Worm (Caenorhabditis elegans) whole organism, L1 larva: Measurements from ENCODE around the gene isp-1.

Experiments
- F16B12.6 ChIP-seq: fragments of 150-350 bp; optimal IDR thresholded peaks from 2 replicates; lab custom pipeline; 2014; ENCODE audit warnings: missing biosample characterization, missing genetic modification characterization
- alr-1 ChIP-seq: fragments of 200-800 bp; sonication (Bioruptor generic); optimal IDR thresholded peaks from 2 replicates; lab custom pipeline; 2018; ENCODE audit warnings: borderline replicate concordance, mild to moderate bottlenecking, missing genetic modification characterization, missing compliant biosample characterization
- aly-2 ChIP-seq: fragments of 150-350 bp; optimal IDR thresholded peaks from 2 replicates; lab custom pipeline; 2014; ENCODE audit warnings: missing biosample characterization, missing genetic modification characterization
- ama-1 ChIP-seq: fragments of 150-350 bp; optimal IDR thresholded peaks from 2 replicates; lab custom pipeline; 2014
- blmp-1 ChIP-seq: fragments of 150-350 bp; optimal IDR thresholded peaks from 2 replicates; lab custom pipeline; 2014; ENCODE audit warnings: missing biosample characterization, missing genetic modification characterization
- ceh-8 ChIP-seq: fragments of 200-800 bp; sonication (Bioruptor generic); optimal IDR thresholded peaks from 2 replicates; lab custom pipeline; 2018; ENCODE audit warnings: mild to moderate bottlenecking, missing genetic modification characterization, moderate library complexity, missing compliant biosample characterization
- dsc-1 ChIP-seq: sonication (generic microtip); optimal IDR thresholded peaks from 2 replicates; lab custom pipeline; 2016; ENCODE audit warnings: mild to moderate bottlenecking, missing genetic modification characterization, missing compliant biosample characterization
- efl-3 ChIP-seq: fragments of 200-800 bp; sonication (Bioruptor generic); optimal IDR thresholded peaks from 2 replicates; lab custom pipeline; 2018; ENCODE audit warnings: mild to moderate bottlenecking, missing genetic modification characterization, missing compliant biosample characterization
- egl-13 ChIP-seq: sonication (generic microtip); optimal IDR thresholded peaks from 2 replicates; lab custom pipeline; 2016; ENCODE audit warnings: missing genotype, missing genetic modification reagents, missing genetic modification characterization, missing compliant biosample characterization
- elt-3 ChIP-seq, 6 experiments: fragments of 150-350 bp in 1 of 6; sonication (generic microtip); optimal IDR thresholded peaks; 2 replicates each; lab custom pipeline; 2017 to 2018; ENCODE audit warnings: missing biosample characterization in 6 of 6, missing genetic modification characterization in 6 of 6, inconsistent platforms in 1 of 6
- fkh-4 ChIP-seq: sonication (generic microtip); optimal IDR thresholded peaks from 2 replicates; lab custom pipeline; 2016; ENCODE audit warnings: missing compliant biosample characterization, missing genetic modification characterization, borderline replicate concordance
- fos-1 ChIP-seq: fragments of 150-350 bp; optimal IDR thresholded peaks from 2 replicates; lab custom pipeline; 2014; ENCODE audit warnings: missing biosample characterization, missing genetic modification characterization
- hlh-4 ChIP-seq: sonication (generic microtip); optimal IDR thresholded peaks from 2 replicates; lab custom pipeline; 2016; ENCODE audit warnings: mild to moderate bottlenecking, missing genetic modification characterization, missing compliant biosample characterization
- lin-14 ChIP-seq: fragments of 200-800 bp; sonication (Bioruptor generic); optimal IDR thresholded peaks from 2 replicates; lab custom pipeline; 2018; ENCODE audit warnings: mild to moderate bottlenecking, missing genetic modification characterization, moderate library complexity, missing compliant biosample characterization
- lir-3 ChIP-seq: sonication (generic microtip); optimal IDR thresholded peaks from 2 replicates; lab custom pipeline; 2016; ENCODE audit warnings: mild to moderate bottlenecking, missing genetic modification characterization, moderate library complexity, missing compliant biosample characterization; ENCODE audit not compliant: poor library complexity
- lsy-2 ChIP-seq, 2 experiments: fragments of 150-350 bp; optimal IDR thresholded peaks; 2 replicates each; lab custom pipeline; 2014; ENCODE audit warnings: missing biosample characterization in 2 of 2, missing genetic modification characterization in 2 of 2
- mab-9 ChIP-seq: fragments of 200-800 bp; sonication (Bioruptor generic); IDR thresholded peaks from 2 replicates; pipeline ENCODE4 v1.3.6; 2022; ENCODE audit warnings: missing genetic modification reagents, missing genetic modification characterization, missing compliant biosample characterization
- nhr-11 ChIP-seq: fragments of 150-350 bp; optimal IDR thresholded peaks from 2 replicates; lab custom pipeline; 2014; ENCODE audit warnings: missing biosample characterization, missing genetic modification characterization
- nhr-12 ChIP-seq: sonication (generic microtip); optimal IDR thresholded peaks from 2 replicates; lab custom pipeline; 2017; ENCODE audit warnings: missing biosample characterization, missing genetic modification characterization
- nhr-20 ChIP-seq: sonication (generic microtip); optimal IDR thresholded peaks from 2 replicates; lab custom pipeline; 2016; ENCODE audit warnings: mild to moderate bottlenecking, missing genetic modification characterization, missing compliant biosample characterization
- nhr-85 ChIP-seq: sonication (generic microtip); peaks from one replicate; lab custom pipeline; 2016; ENCODE audit warnings: missing genetic modification characterization, inconsistent platforms, missing compliant biosample characterization
- tlp-1 ChIP-seq: fragments of 150-350 bp; optimal IDR thresholded peaks from 2 replicates; lab custom pipeline; 2014; ENCODE audit warnings: missing biosample characterization, missing genetic modification characterization
- unc-30 ChIP-seq: sonication (generic microtip); optimal IDR thresholded peaks from 2 replicates; lab custom pipeline; 2017; ENCODE audit warnings: missing biosample characterization, missing genetic modification characterization

Gene isp-1

DNA sequence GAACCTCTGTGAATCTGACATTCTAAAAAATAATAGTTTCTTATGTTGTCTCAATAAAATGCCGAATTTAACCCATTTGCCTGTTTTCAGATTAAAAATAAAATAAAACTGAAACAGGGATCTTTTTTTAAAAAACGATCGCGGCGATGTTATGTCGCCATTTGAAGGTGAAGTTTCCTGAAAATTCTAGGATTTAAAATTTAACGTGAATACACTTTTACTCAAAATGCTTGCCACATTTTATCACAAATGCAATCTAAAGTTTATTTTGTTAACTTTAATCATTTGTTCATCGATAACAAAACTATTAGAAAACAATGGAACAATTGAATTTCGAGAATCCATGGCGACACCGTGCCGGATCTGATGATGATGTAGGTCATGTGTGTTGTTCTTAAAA, 36.3 kb downstream of the isp-1 start, which contains the start of gene Y42H9AR.2:
Y42H9AR.2 (plus strand) TSS at position 301 of the 400 bp plus-strand sequence.
- TF ChIP-seq mab-9 (GFP tag; lab: Robert Waterston, UW) (no peak), efl-3 (GFP tag; lab: Kevin White, UChicago) (no peak), fos-1 (tag; lab: Kevin White, UChicago) (no peak), egl-13 (tag; lab: Kevin White, UChicago) (no peak)
- TF ChIP-seq, all 84 proteins: peak for 0

DNA sequence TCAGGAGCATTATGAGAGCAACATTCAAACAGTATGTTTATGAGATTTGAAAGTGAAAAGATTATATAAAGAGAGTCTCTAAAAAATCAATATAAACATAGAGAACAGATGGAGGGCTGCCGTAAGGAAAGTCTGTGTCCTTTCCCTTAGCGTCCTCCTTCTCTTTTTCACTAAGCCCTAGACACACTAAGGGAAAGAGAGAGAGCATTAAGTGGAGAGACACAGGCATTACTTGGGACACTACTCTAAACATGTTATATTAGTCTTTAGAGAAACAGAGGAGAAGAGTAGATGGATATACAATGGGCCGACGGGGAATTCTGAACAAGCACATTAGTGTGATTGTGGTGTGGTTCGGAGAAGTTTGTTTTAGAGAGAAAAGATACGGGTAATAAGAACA, 39.5 kb downstream of the isp-1 start:
- TF ChIP-seq blmp-1 (peak; percentile 60), lsy-2 (tag; optimal IDR thresholded peaks at IDR 0.05; lab: Kevin White, UChicago) (no peak), nhr-11 (tag; lab: Kevin White, UChicago) (no peak), lir-3 (tag; lab: Kevin White, UChicago) (no peak), elt-3 (tag; optimal IDR thresholded peaks at IDR 0.05; lab: Kevin White, UChicago) (no peak), ama-1 (no peak)

DNA sequence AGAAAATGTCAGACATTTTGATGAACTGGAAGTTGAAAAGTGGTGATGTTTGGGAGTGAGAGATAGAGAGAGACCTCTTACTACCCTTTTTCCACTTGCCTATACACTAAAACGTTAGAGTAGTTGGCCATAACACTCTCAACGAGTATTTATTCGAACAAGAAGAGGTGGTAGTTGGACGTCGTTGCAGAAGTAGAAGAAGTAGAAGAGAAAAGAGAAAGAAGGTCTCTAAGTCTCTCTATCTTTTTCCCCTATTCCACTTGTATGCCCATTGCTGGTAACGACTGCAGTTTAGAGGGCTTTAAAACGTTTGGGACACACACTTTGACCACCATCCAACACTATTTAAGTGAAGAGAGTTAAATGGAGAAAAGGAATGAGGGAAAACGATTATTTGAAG, 44.3 kb downstream of the isp-1 start:
- no peak for TF ChIP-seq mab-9 (GFP tag; lab: Robert Waterston, UW)
- peak; percentile 15 for TF ChIP-seq lin-14
- TF ChIP-seq nhr-85 = peak; percentile 54

- TF ChIP-seq ceh-8 (GFP tag; lab: Kevin White, UChicago) = no peak
- TF ChIP-seq fkh-4 (tag; lab: Kevin White, UChicago) = no peak
- no peak for TF ChIP-seq F16B12.6 (tag; lab: Kevin White, UChicago)
- TF ChIP-seq tlp-1 (tag; lab: Kevin White, UChicago) = no peak
- no peak for TF ChIP-seq hlh-4 (tag; lab: Kevin White, UChicago)
- no peak for TF ChIP-seq nhr-12 (tag; lab: Kevin White, UChicago)
- TF ChIP-seq alr-1 (tag; lab: Kevin White, UChicago) = no peak
- no peak for TF ChIP-seq aly-2
- no peak for TF ChIP-seq unc-30 (tag; lab: Kevin White, UChicago)
- no peak for TF ChIP-seq fos-1 (tag; lab: Kevin White, UChicago)
- TF ChIP-seq dsc-1 (tag; lab: Kevin White, UChicago) = no peak
- no peak for TF ChIP-seq nhr-20
Observed at ce11 chrIV:8086552-8086951, 49.3 kb downstream of the isp-1 start, which contains the start of gene nsy-7. nsy-7 (minus strand) TSS chrIV:8086652.
